Fruit fly (Drosophila melanogaster) whole organism, prepupa: ENCODE measurements around the gene Gpdh1.

Source experiments
- Blimp-1 ChIP-seq: fragments of 200-800 bp; sonication (Bioruptor generic); optimal IDR thresholded peaks from 3 replicates; lab custom pipeline; 2017; ENCODE audit warnings: missing biosample characterization, missing genetic modification characterization, mild to moderate bottlenecking, moderate library complexity, missing genetic modification reagents
- CG10631 ChIP-seq: fragments of 200-800 bp; sonication (Bioruptor generic); optimal IDR thresholded peaks from 2 replicates; lab custom pipeline; 2016; ENCODE audit warnings: missing biosample characterization, missing genetic modification characterization
- CG10669 ChIP-seq: fragments of 200-800 bp; sonication (Bioruptor generic); optimal IDR thresholded peaks from 3 replicates; lab custom pipeline; 2018; ENCODE audit warnings: missing biosample characterization, mild to moderate bottlenecking, missing genetic modification characterization, moderate library complexity
- CG11294 ChIP-seq: fragments of 200-800 bp; sonication (Bioruptor generic); IDR thresholded peaks from 2 replicates; pipeline ENCODE4 v1.3.6; 2022; ENCODE audit warnings: missing biosample characterization, missing genetic modification characterization
- CG15336 ChIP-seq: fragments of 200-800 bp; sonication (Bioruptor generic); IDR thresholded peaks from 2 replicates; pipeline ENCODE4 v1.3.6; 2022; ENCODE audit warnings: missing biosample characterization, missing genetic modification characterization
- CG1621 ChIP-seq: fragments of 200-800 bp; sonication (Bioruptor generic); optimal IDR thresholded peaks from 3 replicates; lab custom pipeline; 2018; ENCODE audit warnings: missing biosample characterization, mild to moderate bottlenecking, missing genetic modification characterization
- CG16779 ChIP-seq: fragments of 200-800 bp; sonication (Bioruptor generic); optimal IDR thresholded peaks from 3 replicates; lab custom pipeline; 2017; ENCODE audit warnings: missing biosample characterization, mild to moderate bottlenecking, missing genetic modification characterization
- CG31627 ChIP-seq: fragments of 200-800 bp; sonication (Bioruptor generic); optimal IDR thresholded peaks from 3 replicates; lab custom pipeline; 2016; ENCODE audit warnings: missing biosample characterization, missing genetic modification characterization
- CG32006 ChIP-seq: fragments of 200-800 bp; sonication (Bioruptor generic); optimal IDR thresholded peaks from 3 replicates; lab custom pipeline; 2017; ENCODE audit warnings: missing biosample characterization, mild to moderate bottlenecking, missing genetic modification characterization
- CG34406 ChIP-seq: fragments of 200-800 bp; sonication (Bioruptor generic); optimal IDR thresholded peaks from 3 replicates; lab custom pipeline; 2016; ENCODE audit warnings: missing biosample characterization, missing genetic modification characterization
- CG3919 ChIP-seq: fragments of 200-800 bp; sonication (Bioruptor generic); optimal IDR thresholded peaks from 3 replicates; lab custom pipeline; 2016; ENCODE audit warnings: missing biosample characterization, missing genetic modification characterization
- CG4318 ChIP-seq: fragments of 200-800 bp; sonication (Bioruptor generic); optimal IDR thresholded peaks from 3 replicates; lab custom pipeline; 2017; ENCODE audit warnings: missing biosample characterization, mild to moderate bottlenecking, missing genetic modification characterization
- CG6276 ChIP-seq: fragments of 200-800 bp; sonication (Bioruptor generic); optimal IDR thresholded peaks from 2 replicates; lab custom pipeline; 2017; ENCODE audit warnings: missing biosample characterization, mild to moderate bottlenecking, missing genetic modification characterization
- CG6792 ChIP-seq: fragments of 200-800 bp; sonication (Bioruptor generic); optimal IDR thresholded peaks from 3 replicates; lab custom pipeline; 2016; ENCODE audit warnings: missing biosample characterization, missing genetic modification characterization
- CG6808 ChIP-seq: fragments of 200-800 bp; sonication (Bioruptor generic); optimal IDR thresholded peaks from 3 replicates; lab custom pipeline; 2017; ENCODE audit warnings: missing biosample characterization, missing genetic modification characterization, mild to moderate bottlenecking, moderate library complexity, missing genetic modification reagents
- CG6854 ChIP-seq: fragments of 200-800 bp; sonication (Bioruptor generic); optimal IDR thresholded peaks from 2 replicates; lab custom pipeline; 2017; ENCODE audit warnings: missing biosample characterization, mild to moderate bottlenecking, missing genetic modification characterization
- CG8119 ChIP-seq: fragments of 200-800 bp; sonication (Bioruptor generic); IDR thresholded peaks from 3 replicates; pipeline ENCODE4 v1.3.6; 2022; ENCODE audit warnings: missing biosample characterization, missing genetic modification characterization
- CG8319 ChIP-seq: fragments of 200-800 bp; sonication (Bioruptor generic); optimal IDR thresholded peaks from 3 replicates; lab custom pipeline; 2016; ENCODE audit warnings: missing biosample characterization, missing genetic modification characterization
- CG8632 ChIP-seq: fragments of 200-800 bp; sonication (Bioruptor generic); optimal IDR thresholded peaks from 3 replicates; lab custom pipeline; 2016; ENCODE audit warnings: missing biosample characterization, missing genetic modification characterization
- CG9139 ChIP-seq: fragments of 200-800 bp; sonication (Bioruptor generic); optimal IDR thresholded peaks from 3 replicates; lab custom pipeline; 2017; ENCODE audit warnings: missing biosample characterization, mild to moderate bottlenecking, missing genetic modification characterization
- Eip75B ChIP-seq: fragments of 200-800 bp; sonication (Bioruptor generic); optimal IDR thresholded peaks from 3 replicates; lab custom pipeline; 2016; ENCODE audit warnings: missing biosample characterization, missing genetic modification characterization
- Eip78C ChIP-seq: fragments of 200-800 bp; sonication (Bioruptor generic); peaks from one replicate; lab custom pipeline; 2016; ENCODE audit warnings: missing biosample characterization, missing genetic modification characterization
- Ets21C ChIP-seq: fragments of 200-800 bp; sonication (Bioruptor generic); optimal IDR thresholded peaks from 3 replicates; lab custom pipeline; 2016; ENCODE audit warnings: missing biosample characterization, missing genetic modification characterization
- Ets96B ChIP-seq: fragments of 200-800 bp; optimal IDR thresholded peaks from 2 replicates; lab custom pipeline; 2019; ENCODE audit warnings: missing biosample characterization, mild to moderate bottlenecking, missing genetic modification characterization, moderate library complexity
- Gug ChIP-seq: fragments of 200-800 bp; sonication (Bioruptor generic); IDR thresholded peaks from 2 replicates; pipeline ENCODE4 v1.3.6; 2022; ENCODE audit warnings: missing biosample characterization, missing genetic modification characterization
- Hr39 ChIP-seq: fragments of 200-800 bp; sonication (Bioruptor generic); optimal IDR thresholded peaks from 2 replicates; lab custom pipeline; 2016; ENCODE audit warnings: missing biosample characterization, missing genetic modification characterization
- Hr4 ChIP-seq: fragments of 200-800 bp; sonication (Bioruptor generic); optimal IDR thresholded peaks from 3 replicates; lab custom pipeline; 2016; ENCODE audit warnings: missing biosample characterization, missing genetic modification characterization
- Lpt ChIP-seq: fragments of 200-800 bp; sonication (Bioruptor generic); optimal IDR thresholded peaks from 3 replicates; lab custom pipeline; 2016; ENCODE audit warnings: missing biosample characterization, missing genetic modification characterization
- Met ChIP-seq: fragments of 200-800 bp; sonication (Bioruptor generic); optimal IDR thresholded peaks from 3 replicates; lab custom pipeline; 2016; ENCODE audit warnings: missing biosample characterization, missing genetic modification characterization
- OdsH ChIP-seq: fragments of 200-800 bp; sonication (Bioruptor generic); optimal IDR thresholded peaks from 3 replicates; lab custom pipeline; 2016; ENCODE audit warnings: missing biosample characterization, missing genetic modification characterization
- Sox102F ChIP-seq: fragments of 200-800 bp; sonication (Bioruptor generic); optimal IDR thresholded peaks from 2 replicates; lab custom pipeline; 2016; ENCODE audit warnings: missing biosample characterization, mild to moderate bottlenecking, missing genetic modification characterization
- Sox14 ChIP-seq: fragments of 200-800 bp; sonication (Bioruptor generic); optimal IDR thresholded peaks from 3 replicates; lab custom pipeline; 2016; ENCODE audit warnings: missing biosample characterization, missing genetic modification characterization
- achi ChIP-seq: fragments of 200-800 bp; sonication (Bioruptor generic); optimal IDR thresholded peaks from 3 replicates; lab custom pipeline; 2016; ENCODE audit warnings: missing biosample characterization, missing genetic modification characterization
- acj6 ChIP-seq: fragments of 200-800 bp; sonication (Bioruptor generic); optimal IDR thresholded peaks from 3 replicates; lab custom pipeline; 2016; ENCODE audit warnings: missing biosample characterization, missing genetic modification characterization
- dac ChIP-seq: fragments of 200-800 bp; sonication (Bioruptor generic); optimal IDR thresholded peaks from 2 replicates; lab custom pipeline; 2017; ENCODE audit warnings: missing biosample characterization, mild to moderate bottlenecking, missing genetic modification characterization
- eg ChIP-seq: fragments of 200-800 bp; sonication (Bioruptor generic); IDR thresholded peaks from 3 replicates; pipeline ENCODE4 v1.3.6; 2022; ENCODE audit warnings: missing biosample characterization, missing genetic modification characterization
- esn ChIP-seq: fragments of 200-800 bp; sonication (Bioruptor generic); optimal IDR thresholded peaks from 2 replicates; lab custom pipeline; 2016; ENCODE audit warnings: missing biosample characterization, mild to moderate bottlenecking, missing genetic modification characterization, moderate library complexity
- fd59A ChIP-seq: fragments of 200-800 bp; sonication (Bioruptor generic); optimal IDR thresholded peaks from 2 replicates; lab custom pipeline; 2017; ENCODE audit warnings: missing biosample characterization, mild to moderate bottlenecking, missing genetic modification characterization, missing genetic modification reagents
- fd85E ChIP-seq: fragments of 200-800 bp; sonication (Bioruptor generic); optimal IDR thresholded peaks from 3 replicates; lab custom pipeline; 2016; ENCODE audit warnings: missing biosample characterization, missing genetic modification characterization
- fkh ChIP-seq: fragments of 200-800 bp; sonication (Bioruptor generic); optimal IDR thresholded peaks from 3 replicates; lab custom pipeline; 2017; ENCODE audit warnings: missing biosample characterization, mild to moderate bottlenecking, missing genetic modification characterization, moderate library complexity
- lz ChIP-seq: fragments of 200-800 bp; sonication (Bioruptor generic); optimal IDR thresholded peaks from 3 replicates; lab custom pipeline; 2016; ENCODE audit warnings: missing biosample characterization, missing genetic modification characterization
- pdm3 ChIP-seq: fragments of 200-800 bp; sonication (Bioruptor generic); optimal IDR thresholded peaks from 3 replicates; lab custom pipeline; 2016; ENCODE audit warnings: missing biosample characterization, missing genetic modification characterization
- salr ChIP-seq, 2 experiments: fragments of 200-800 bp; sonication (Bioruptor generic); optimal IDR thresholded peaks; 3 replicates each; lab custom pipeline; 2016 to 2018; ENCODE audit warnings: missing biosample characterization in 2 of 2, missing genetic modification characterization in 2 of 2, mild to moderate bottlenecking in 1 of 2
- spab ChIP-seq: fragments of 200-800 bp; sonication (Bioruptor generic); optimal IDR thresholded peaks from 2 replicates; lab custom pipeline; 2017; ENCODE audit warnings: missing biosample characterization, mild to moderate bottlenecking, missing genetic modification characterization, missing genetic modification reagents
- svp ChIP-seq: fragments of 200-800 bp; sonication (Bioruptor generic); peaks from one replicate; lab custom pipeline; 2016; ENCODE audit warnings: missing biosample characterization, missing genetic modification characterization
- topi ChIP-seq: fragments of 200-800 bp; sonication (Bioruptor generic); optimal IDR thresholded peaks from 3 replicates; lab custom pipeline; 2016; ENCODE audit warnings: missing biosample characterization, missing genetic modification characterization
- vri ChIP-seq: fragments of 200-800 bp; sonication (Bioruptor generic); optimal IDR thresholded peaks from 3 replicates; lab custom pipeline; 2016; ENCODE audit warnings: missing biosample characterization, mild to moderate bottlenecking, missing genetic modification characterization

Gene Gpdh1

dm6 chr2L:5981433-5982333, 38.2 kb downstream of the Gpdh1 start, which contains the start of gene eIF4A (continued):
- TF ChIP-seq achi (GFP tag; lab: Kevin White, UChicago): peak; percentile 35
- peak; percentile 28 for TF ChIP-seq CG6808
- TF ChIP-seq CG31627 (GFP tag; lab: Kevin White, UChicago): peak; percentile 0
- TF ChIP-seq CG3919: peak; percentile 15

- TF ChIP-seq topi (GFP tag; lab: Kevin White, UChicago) (peak; percentile 35), fd85E (GFP tag; lab: Kevin White, UChicago) (no peak), CG6854 (peak; percentile 50), CG6792 (GFP tag; lab: Kevin White, UChicago) (peak; percentile 2), spab (GFP tag; lab: Kevin White, UChicago) (no peak), CG11294 (GFP tag; lab: Robert Waterston, UW) (no peak), eg (no peak), CG8319 (GFP tag; lab: Kevin White, UChicago) (no peak), CG34406 (no peak), CG6808 (peak; percentile 28), CG1621 (tag; lab: Kevin White, UChicago) (peak; percentile 88), Met (GFP tag; lab: Kevin White, UChicago) (peak; percentile 22), CG9139 (GFP tag; lab: Kevin White, UChicago) (peak; percentile 28), CG31627 (GFP tag; lab: Kevin White, UChicago) (no peak), CG16779 (tag; lab: Kevin White, UChicago) (peak; percentile 24), CG6276 (GFP tag; lab: Kevin White, UChicago) (no peak), Sox102F (GFP tag; lab: Kevin White, UChicago) (no peak), Ets96B (tag; lab: Kevin White, UChicago) (peak; percentile 29), CG8632 (GFP tag; lab: Kevin White, UChicago) (no peak), Blimp-1 (GFP tag; lab: Kevin White, UChicago) (no peak), lz (GFP tag; lab: Kevin White, UChicago) (peak; percentile 45), CG4318 (no peak), dac (GFP tag; lab: Kevin White, UChicago) (no peak), salr (GFP tag; optimal IDR thresholded peaks at IDR 0.05; lab: Kevin White, UChicago) (peak in 1 of 2 experiments; percentile 16), CG32006 (GFP tag; lab: Kevin White, UChicago) (peak; percentile 16), Sox14 (peak; percentile 51), Eip78C (peak; percentile 86), fkh (peak; percentile 72), CG15336 (no peak), vri (GFP tag; lab: Kevin White, UChicago) (peak; percentile 92), fd59A (peak; percentile 33), CG8119 (GFP tag; lab: Robert Waterston, UW) (no peak), svp (peak; percentile 92), esn (GFP tag; lab: Kevin White, UChicago) (peak; percentile 27), Gug (GFP tag; lab: Robert Waterston, UW) (no peak), Eip75B (GFP tag; lab: Kevin White, UChicago) (peak; percentile 48), CG10669 (GFP tag; lab: Kevin White, UChicago) (peak; percentile 4), Ets21C (GFP tag; lab: Kevin White, UChicago) (no peak), Lpt (GFP tag; lab: Kevin White, UChicago) (peak; percentile 2), Hr39 (peak; percentile 21), OdsH (GFP tag; lab: Kevin White, UChicago) (peak; percentile 23), acj6 (GFP tag; lab: Kevin White, UChicago) (no peak), Hr4 (GFP tag; lab: Kevin White, UChicago) (peak; percentile 14), CG10631 (GFP tag; lab: Kevin White, UChicago) (no peak), pdm3 (GFP tag; lab: Kevin White, UChicago) (peak; percentile 25)
Observed at dm6 chr2L:5982334-5982987, 39.0 kb downstream of the Gpdh1 start.
